Worm (Caenorhabditis elegans) whole organism, L3 larva: ENCODE measurements around the gene coa-4.

ENCODE experiments used
- daf-12 ChIP-seq: fragments of 150-350 bp; optimal IDR thresholded peaks from 2 replicates; lab custom pipeline; 2014; ENCODE audit warnings: missing biosample characterization, missing genetic modification reagents, missing genetic modification characterization
- eor-1 ChIP-seq, 2 experiments: fragments of 150-350 bp; optimal IDR thresholded peaks; 2 replicates each; lab custom pipeline; 2014 to 2018; ENCODE audit warnings: missing biosample characterization in 2 of 2, missing genetic modification characterization in 2 of 2
- lsy-12 ChIP-seq: sonication (generic microtip); optimal IDR thresholded peaks from 2 replicates; lab custom pipeline; 2016; ENCODE audit warnings: mild to moderate bottlenecking, missing genetic modification characterization, missing compliant biosample characterization
- mdl-1 ChIP-seq: fragments of 150-350 bp; optimal IDR thresholded peaks from 2 replicates; lab custom pipeline; 2014; ENCODE audit warnings: missing biosample characterization, missing genetic modification characterization
- nhr-28 ChIP-seq: fragments of 150-350 bp; optimal IDR thresholded peaks from 2 replicates; lab custom pipeline; 2014; ENCODE audit warnings: missing biosample characterization, missing genetic modification characterization
- nhr-76 ChIP-seq: fragments of 150-350 bp; sonication (generic microtip); optimal IDR thresholded peaks from 5 replicates; lab custom pipeline; 2014; ENCODE audit warnings: missing biosample characterization, missing genetic modification characterization
- nhr-77 ChIP-seq: fragments of 150-350 bp; optimal IDR thresholded peaks from 2 replicates; lab custom pipeline; 2014; ENCODE audit warnings: missing biosample characterization, missing genetic modification characterization
- pqm-1 ChIP-seq: fragments of 150-350 bp; optimal IDR thresholded peaks from 2 replicates; lab custom pipeline; 2017; ENCODE audit warnings: missing biosample characterization, missing genetic modification characterization, inconsistent platforms
- snpc-4 ChIP-seq: fragments of 150-350 bp; optimal IDR thresholded peaks from 2 replicates; lab custom pipeline; 2014; ENCODE audit warnings: missing biosample characterization, missing genetic modification characterization
- zag-1 ChIP-seq: fragments of 150-350 bp; optimal IDR thresholded peaks from 2 replicates; lab custom pipeline; 2014; ENCODE audit warnings: missing biosample characterization, missing genetic modification characterization

- TF ChIP-seq eor-1 (tag; optimal IDR thresholded peaks at IDR 0.05; lab: Kevin White, UChicago) (no peak), daf-12 (tag; lab: Kevin White, UChicago) (no peak), zag-1 (tag; lab: Kevin White, UChicago) (no peak), lsy-12 (tag; lab: Kevin White, UChicago) (no peak), mdl-1 (tag; lab: Kevin White, UChicago) (no peak), snpc-4 (tag; lab: Kevin White, UChicago) (no peak), nhr-77 (tag; lab: Kevin White, UChicago) (no peak), nhr-28 (no peak), pqm-1 (tag; lab: Kevin White, UChicago) (no peak), nhr-76 (tag; lab: Kevin White, UChicago) (no peak)
These were observed 36.3 kb downstream of the coa-4 start, which contains the start of gene F49C12.2 for ce11 chrIV:9299145-9299544.
